Worm (Caenorhabditis elegans): ENCODE data around the gene zhit-3.

Gene zhit-3

DNA sequence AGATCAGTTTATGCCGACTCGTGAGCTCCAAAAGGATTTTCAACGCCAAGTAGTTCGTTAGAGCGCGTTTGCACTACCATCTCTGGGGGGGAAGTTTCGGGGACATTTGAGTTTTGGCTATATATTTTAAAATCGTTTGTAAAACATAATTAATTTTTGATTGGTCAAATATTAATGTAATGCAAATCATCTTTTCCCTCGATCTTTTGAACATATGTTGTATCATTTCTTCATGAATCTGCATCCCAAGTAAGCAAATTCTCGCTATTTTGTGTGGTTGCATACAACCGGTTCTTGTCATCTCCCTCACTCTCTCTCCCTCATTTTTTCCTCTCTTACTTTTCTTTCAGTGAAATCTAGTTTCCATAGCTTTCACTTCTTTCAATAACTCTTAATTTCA lies 33.8 kb downstream of the zhit-3 start (continued):
- TF ChIP-seq ceh-28 (tag; optimal IDR thresholded peaks at IDR 0.05) (no peak), zag-1 (tag; optimal IDR thresholded peaks at IDR 0.05) (peak; percentile 32), ceh-82 (tag; optimal IDR thresholded peaks at IDR 0.05) (no peak), fos-1 (tag; optimal IDR thresholded peaks at IDR 0.05) (no peak), skn-1 (tag; optimal IDR thresholded peaks at IDR 0.05) (no peak), nhr-11 (tag; optimal IDR thresholded peaks at IDR 0.05) (peak; percentile 33), Y75B8A.6 (GFP tag; IDR thresholded peaks at IDR 0.05) (no peak), snpc-1.2 (GFP tag; IDR thresholded peaks at IDR 0.05) (no peak), nhr-25 (tag; optimal IDR thresholded peaks at IDR 0.05; ENCODE audit: borderline replicate concordance, insufficient read depth) (no peak), rbr-2 (tag; optimal IDR thresholded peaks at IDR 0.05) (peak; percentile 63), lin-15B (tag; optimal IDR thresholded peaks at IDR 0.05) (no peak), nhr-6 (tag; optimal IDR thresholded peaks at IDR 0.05) (no peak), dmd-6 (GFP tag; IDR thresholded peaks at IDR 0.05) (peak; percentile 16; the same call in 1 of the 2 replicates), unc-39 (tag; optimal IDR thresholded peaks at IDR 0.05) (no peak), Y48G9A.11 (GFP tag; IDR thresholded peaks at IDR 0.05) (no peak), mdl-1 (tag; optimal IDR thresholded peaks at IDR 0.05) (peak in 1 of 2 experiments; percentile 17), nhr-237 (tag; optimal IDR thresholded peaks at IDR 0.05) (no peak), set-16 (GFP tag; IDR thresholded peaks at IDR 0.05) (no peak), hmg-1.1 (GFP tag; IDR thresholded peaks at IDR 0.05) (no peak; the same call in 1 of the 2 replicates), aly-2 (tag; optimal IDR thresholded peaks at IDR 0.05) (no peak), arid-1 (GFP tag; conservative IDR thresholded peaks at IDR 0.05) (no peak), fkh-10 (GFP tag; optimal IDR thresholded peaks at IDR 0.05) (peak; percentile 53), hlh-11 (tag; optimal IDR thresholded peaks at IDR 0.05) (peak; percentile 59), daf-16 (GFP tag; optimal IDR thresholded peaks at IDR 0.05) (no peak), daf-16 (tag; optimal IDR thresholded peaks at IDR 0.05) (peak; percentile 12), ceh-32 (tag; optimal IDR thresholded peaks at IDR 0.05; ENCODE audit: poor library complexity) (no peak), ZK337.2 (GFP tag; IDR thresholded peaks at IDR 0.05) (no peak), sdz-12 (GFP tag; optimal IDR thresholded peaks at IDR 0.05) (no peak), mdt-29 (GFP tag; IDR thresholded peaks at IDR 0.05) (no peak), snpc-4 (tag; optimal IDR thresholded peaks at IDR 0.05) (no peak), unc-62 (GFP tag; optimal IDR thresholded peaks at IDR 0.05 in 1 of 2) (no peak), unc-62 (tag; optimal IDR thresholded peaks at IDR 0.05) (no peak), nhr-48 (tag; optimal IDR thresholded peaks at IDR 0.05) (no peak), zfp-3 (GFP tag; conservative IDR thresholded peaks at IDR 0.05) (no peak), mxl-3 (GFP tag; optimal IDR thresholded peaks at IDR 0.05) (peak; percentile 24), lim-7 (GFP tag; IDR thresholded peaks at IDR 0.05) (no peak), ceh-20 (GFP tag; IDR thresholded peaks at IDR 0.05) (no peak), aha-1 (tag) (no peak), tag-97 (GFP tag; IDR thresholded peaks at IDR 0.05) (no peak), lin-39 (tag; optimal IDR thresholded peaks at IDR 0.05) (no peak), mes-2 (tag; optimal IDR thresholded peaks at IDR 0.05; ENCODE audit: poor library complexity, severe bottlenecking) (peak; percentile 38), ama-1 (optimal IDR thresholded peaks at IDR 0.05) (no peak), lin-13 (GFP tag; optimal IDR thresholded peaks at IDR 0.05) (no peak), mep-1 (tag; optimal IDR thresholded peaks at IDR 0.05) (peak; percentile 63), jun-1 (tag; optimal IDR thresholded peaks at IDR 0.05) (no peak), F10B5.3 (tag; optimal IDR thresholded peaks at IDR 0.05) (no peak), lin-38 (GFP tag; IDR thresholded peaks at IDR 0.05) (peak; percentile 93), dpl-1 (GFP tag; optimal IDR thresholded peaks at IDR 0.05) (peak; percentile 27), ZK546.5 (tag; optimal IDR thresholded peaks at IDR 0.05) (no peak), saeg-2 (GFP tag; IDR thresholded peaks at IDR 0.05) (no peak), madf-9 (GFP tag; conservative IDR thresholded peaks at IDR 0.05) (no peak), unc-130 (GFP tag; optimal IDR thresholded peaks at IDR 0.05) (peak; percentile 17), spr-1 (tag; optimal IDR thresholded peaks at IDR 0.05) (peak; percentile 14), F26F4.8 (GFP tag; conservative IDR thresholded peaks at IDR 0.05) (no peak)

All from whole organism, L4 larva.